Worm (Caenorhabditis elegans) whole organism, L4 larva: ENCODE data around the gene F54D10.8.

Experiments used
- F10B5.3 ChIP-seq: sonication (generic microtip); optimal IDR thresholded peaks from 2 replicates; lab custom pipeline; 2016; ENCODE audit warnings: mild to moderate bottlenecking, missing genetic modification characterization, missing compliant biosample characterization
- F26F4.8 ChIP-seq: fragments of 200-800 bp; sonication (Bioruptor generic); conservative IDR thresholded peaks from 2 replicates; pipeline ENCODE4 v1.3.6; 2022; ENCODE audit warnings: missing genetic modification characterization, missing compliant biosample characterization
- F44E2.7 ChIP-seq: fragments of 200-800 bp; sonication (Bioruptor generic); IDR thresholded peaks from 2 replicates; pipeline ENCODE4 v2.1.2; 2022; ENCODE audit warnings: missing genetic modification characterization, missing compliant biosample characterization
- T26A8.4 ChIP-seq: fragments of 200-800 bp; sonication (Bioruptor generic); IDR thresholded peaks from 2 replicates; pipeline ENCODE4 v1.3.6; 2022; ENCODE audit warnings: missing genetic modification characterization, missing compliant biosample characterization
- Y105C5A.15 ChIP-seq: fragments of 200-800 bp; sonication (Bioruptor generic); IDR thresholded peaks from 2 replicates; pipeline ENCODE4 v1.3.6; 2022; ENCODE audit warnings: missing genetic modification characterization, missing compliant biosample characterization
- Y5F2A.4 ChIP-seq: fragments of 200-800 bp; sonication (Bioruptor generic); optimal IDR thresholded peaks from 2 replicates; lab custom pipeline; 2018; ENCODE audit warnings: mild to moderate bottlenecking, missing genetic modification characterization, missing compliant biosample characterization
- Y75B8A.6 ChIP-seq: fragments of 200-800 bp; sonication (Bioruptor generic); IDR thresholded peaks from 2 replicates; pipeline ENCODE4 v1.3.6; 2022; ENCODE audit warnings: missing genetic modification reagents, missing genetic modification characterization, missing compliant biosample characterization
- aly-2 ChIP-seq: sonication (generic microtip); optimal IDR thresholded peaks from 2 replicates; lab custom pipeline; 2018; ENCODE audit warnings: missing biosample characterization, missing genetic modification characterization
- ama-1 ChIP-seq: fragments of 150-350 bp; optimal IDR thresholded peaks from 2 replicates; lab custom pipeline; 2014; ENCODE audit warnings: inconsistent platforms, mixed read lengths
- ceh-44 ChIP-seq: fragments of 200-800 bp; sonication (Bioruptor generic); IDR thresholded peaks from 2 replicates; pipeline ENCODE4 v1.3.6; 2022; ENCODE audit warnings: missing genetic modification reagents, missing genetic modification characterization, missing compliant biosample characterization
- ceh-82 ChIP-seq: sonication (generic microtip); optimal IDR thresholded peaks from 2 replicates; lab custom pipeline; 2017; ENCODE audit warnings: missing biosample characterization, missing genetic modification characterization
- ces-1 ChIP-seq: fragments of 150-350 bp; sonication (generic microtip); optimal IDR thresholded peaks from 4 replicates; lab custom pipeline; 2014; ENCODE audit warnings: missing biosample characterization, missing genetic modification reagents, missing genetic modification characterization
- daf-16 ChIP-seq, 3 experiments: sonication (generic microtip); optimal IDR thresholded peaks; 2 replicates each; lab custom pipeline; 2016 to 2017; ENCODE audit warnings: missing genetic modification characterization in 3 of 3, missing genetic modification reagents in 3 of 3, mild to moderate bottlenecking in 2 of 3, missing compliant biosample characterization in 2 of 3, missing biosample characterization in 1 of 3, moderate library complexity in 1 of 3
- daf-19 ChIP-seq: fragments of 200-800 bp; sonication (Bioruptor generic); conservative IDR thresholded peaks from 2 replicates; pipeline ENCODE4 v1.3.6; 2022; ENCODE audit warnings: missing genetic modification characterization, missing compliant biosample characterization
- dmd-8 ChIP-seq: fragments of 200-800 bp; sonication (Bioruptor generic); IDR thresholded peaks from 2 replicates; pipeline ENCODE4 v1.3.6; 2022; ENCODE audit warnings: missing genetic modification characterization, missing compliant biosample characterization
- dpl-1 ChIP-seq: fragments of 150-350 bp; optimal IDR thresholded peaks from 2 replicates; lab custom pipeline; 2014; ENCODE audit warnings: missing biosample characterization, missing genetic modification reagents, missing genetic modification characterization
- egl-43 ChIP-seq: fragments of 200-800 bp; sonication (Bioruptor generic); IDR thresholded peaks from 2 replicates; pipeline ENCODE4 v1.3.6; 2022; ENCODE audit warnings: missing genetic modification reagents, missing genetic modification characterization, missing compliant biosample characterization
- hlh-30 ChIP-seq: sonication (generic microtip); optimal IDR thresholded peaks from 2 replicates; lab custom pipeline; 2017; ENCODE audit warnings: antibody characterized with exemption, mild to moderate bottlenecking, missing genetic modification characterization, missing compliant biosample characterization; ENCODE audit not compliant: insufficient read depth
- jun-1 ChIP-seq: fragments of 150-350 bp; optimal IDR thresholded peaks from 2 replicates; lab custom pipeline; 2014; ENCODE audit warnings: missing biosample characterization, missing genetic modification reagents, missing genetic modification characterization
- lim-7 ChIP-seq: fragments of 200-800 bp; sonication (Bioruptor generic); IDR thresholded peaks from 2 replicates; pipeline ENCODE4 v1.3.6; 2022; ENCODE audit warnings: missing genetic modification characterization, missing compliant biosample characterization
- lin-15B ChIP-seq: fragments of 150-350 bp; sonication (generic microtip); optimal IDR thresholded peaks from 3 replicates; lab custom pipeline; 2014; ENCODE audit warnings: missing biosample characterization, missing genetic modification characterization
- madf-9 ChIP-seq: fragments of 200-800 bp; sonication (Bioruptor generic); conservative IDR thresholded peaks from 2 replicates; pipeline ENCODE4 v1.3.6; 2022; ENCODE audit warnings: missing genetic modification reagents, missing genetic modification characterization, missing compliant biosample characterization
- mep-1 ChIP-seq: fragments of 150-350 bp; sonication (generic microtip); optimal IDR thresholded peaks from 3 replicates; lab custom pipeline; 2014; ENCODE audit warnings: missing biosample characterization, missing genetic modification characterization
- mes-2 ChIP-seq: sonication (generic microtip); optimal IDR thresholded peaks from 2 replicates; lab custom pipeline; 2016; ENCODE audit warnings: missing genotype, mild to moderate bottlenecking, missing genetic modification characterization, missing compliant biosample characterization; ENCODE audit not compliant: poor library complexity, severe bottlenecking
- nhr-102 ChIP-seq: sonication (generic microtip); optimal IDR thresholded peaks from 2 replicates; lab custom pipeline; 2016; ENCODE audit warnings: mild to moderate bottlenecking, missing genetic modification characterization, moderate library complexity, missing compliant biosample characterization
- nhr-111 ChIP-seq: fragments of 200-800 bp; sonication (Bioruptor generic); optimal IDR thresholded peaks from 2 replicates; lab custom pipeline; 2018; ENCODE audit warnings: mild to moderate bottlenecking, missing genetic modification characterization, missing compliant biosample characterization
- nhr-237 ChIP-seq: sonication (generic microtip); optimal IDR thresholded peaks from 2 replicates; lab custom pipeline; 2017; ENCODE audit warnings: missing biosample characterization, missing genetic modification characterization
- nhr-25 ChIP-seq: sonication (generic microtip); optimal IDR thresholded peaks from 2 replicates; lab custom pipeline; 2017; ENCODE audit warnings: missing genetic modification characterization, mild to moderate bottlenecking, missing compliant biosample characterization, antibody characterized with exemption, moderate library complexity, borderline replicate concordance; ENCODE audit not compliant: insufficient read depth
- pha-4 ChIP-seq, 2 experiments: fragments of 150-350 bp in 1 of 2; fragments of 200-800 bp in 1 of 2; sonication (Bioruptor generic) in 1 of 2; IDR thresholded peaks in 1 of 2; optimal IDR thresholded peaks in 1 of 2; 2 replicates each; pipeline versions ENCODE4 v1.3.6 to Lab custom; 2014 to 2022; ENCODE audit warnings: missing genetic modification characterization in 2 of 2, missing genetic modification reagents in 2 of 2, missing biosample characterization in 1 of 2, missing compliant biosample characterization in 1 of 2
- pqm-1 ChIP-seq: sonication (generic microtip); optimal IDR thresholded peaks from 2 replicates; lab custom pipeline; 2017; ENCODE audit warnings: missing biosample characterization, missing genetic modification characterization
- spr-3 ChIP-seq: fragments of 200-800 bp; sonication (Bioruptor generic); optimal IDR thresholded peaks from 2 replicates; lab custom pipeline; 2018; ENCODE audit warnings: mild to moderate bottlenecking, missing genetic modification characterization, missing compliant biosample characterization
- tra-1 ChIP-seq: fragments of 200-800 bp; sonication (Bioruptor generic); IDR thresholded peaks from 2 replicates; pipeline ENCODE4 v1.3.6; 2022; ENCODE audit warnings: missing genetic modification reagents, missing genetic modification characterization, missing compliant biosample characterization
- unc-62 ChIP-seq, 3 experiments: fragments of 150-350 bp in 1 of 3; sonication (generic microtip); optimal IDR thresholded peaks in 2 of 3; peaks in 1 of 3; 1 replicate in 1 of 3; 2 replicates in 2 of 3; lab custom pipeline; 2014 to 2017; ENCODE audit warnings: missing biosample characterization in 3 of 3, missing genetic modification characterization in 3 of 3, missing genetic modification reagents in 3 of 3, missing genotype in 1 of 3
- zfp-3 ChIP-seq: fragments of 200-800 bp; sonication (Bioruptor generic); conservative IDR thresholded peaks from 2 replicates; pipeline ENCODE4 v1.3.6; 2022; ENCODE audit warnings: missing genetic modification reagents, missing genetic modification characterization, missing compliant biosample characterization
- zip-11 ChIP-seq: fragments of 200-800 bp; sonication (Bioruptor generic); IDR thresholded peaks from 2 replicates; pipeline ENCODE4 v1.3.6; 2022; ENCODE audit warnings: missing genetic modification characterization, missing compliant biosample characterization
- ztf-7 ChIP-seq: fragments of 150-350 bp; optimal IDR thresholded peaks from 2 replicates; lab custom pipeline; 2014; ENCODE audit warnings: missing biosample characterization, missing genetic modification characterization

The F54D10.8 gene

ce11 chrII:3860826-3861225, 33.1 kb upstream of the F54D10.8 start, which contains the start of gene oac-11:
Gene oac-11, minus strand, starts transcription at chrII:3860926.
- TF ChIP-seq hlh-30 = no peak
- no peak for TF ChIP-seq dmd-8 (GFP tag; lab: Robert Waterston, UW)
- no peak for TF ChIP-seq pqm-1 (tag; lab: Kevin White, UChicago)
- TF ChIP-seq zip-11 (GFP tag; lab: Robert Waterston, UW) = no peak
- no peak for TF ChIP-seq Y5F2A.4
- TF ChIP-seq nhr-111 (GFP tag; lab: Kevin White, UChicago) = no peak
- no peak for TF ChIP-seq pha-4 (GFP tag; IDR thresholded peaks at IDR 0.05; lab: Robert Waterston, UW)
- no peak for TF ChIP-seq pha-4 (tag; optimal IDR thresholded peaks at IDR 0.05; lab: Kevin White, UChicago)
- TF ChIP-seq F10B5.3 (tag; lab: Kevin White, UChicago) = no peak
- no peak for TF ChIP-seq tra-1 (GFP tag; lab: Robert Waterston, UW)
- TF ChIP-seq ama-1 (lab: Kevin White, UChicago) = no peak
- TF ChIP-seq aly-2 (tag; lab: Kevin White, UChicago) = no peak
- no peak for TF ChIP-seq nhr-237 (tag; lab: Kevin White, UChicago)

ce11 chrII:3852654-3853053, 25.0 kb upstream of the F54D10.8 start, which contains the start of gene nhr-257:
Gene nhr-257, plus strand, starts transcription at chrII:3852954.
- no peak for TF ChIP-seq dpl-1 (GFP tag; lab: Kevin White, UChicago)
- no peak for TF ChIP-seq hlh-30
- TF ChIP-seq lim-7 (GFP tag; lab: Robert Waterston, UW) = no peak
- TF ChIP-seq Y75B8A.6 (GFP tag; lab: Robert Waterston, UW) = no peak
- TF ChIP-seq daf-19 (GFP tag; lab: Robert Waterston, UW) = no peak
- TF ChIP-seq madf-9 (GFP tag; lab: Robert Waterston, UW) = no peak
- no peak for TF ChIP-seq lin-15B (tag; lab: Kevin White, UChicago)
- TF ChIP-seq T26A8.4 (GFP tag; lab: Robert Waterston, UW) = no peak
- TF ChIP-seq zfp-3 (GFP tag; lab: Robert Waterston, UW) = no peak
- TF ChIP-seq nhr-111 (GFP tag; lab: Kevin White, UChicago) = no peak
- TF ChIP-seq nhr-25 = no peak
- no peak for TF ChIP-seq spr-3 (GFP tag; lab: Kevin White, UChicago)
- TF ChIP-seq jun-1 (tag; lab: Kevin White, UChicago) = no peak
- TF ChIP-seq, all 104 proteins: peak for 0

ce11 chrII:3850655-3851054, 23.0 kb upstream of the F54D10.8 start, which contains the start of gene nhr-72:
Gene nhr-72, minus strand, starts transcription at chrII:3850755.
- TF ChIP-seq jun-1 (tag; lab: Kevin White, UChicago) (no peak), nhr-237 (tag; lab: Kevin White, UChicago) (no peak), mes-2 (tag; lab: Kevin White, UChicago) (no peak), nhr-102 (tag; lab: Kevin White, UChicago) (no peak), egl-43 (GFP tag; lab: Robert Waterston, UW) (no peak), ceh-82 (no peak), Y105C5A.15 (GFP tag; lab: Robert Waterston, UW) (no peak), daf-16 (GFP tag; optimal IDR thresholded peaks at IDR 0.05; lab: Kevin White, UChicago) (no peak), daf-16 (tag; optimal IDR thresholded peaks at IDR 0.05; lab: Kevin White, UChicago) (no peak), ztf-7 (tag; lab: Kevin White, UChicago) (no peak)

- TF ChIP-seq unc-62 (GFP tag; optimal IDR thresholded peaks at IDR 0.05 in 1 of 2; lab: Kevin White, UChicago) (peak in 1 of 2 experiments; percentile 69), unc-62 (tag; optimal IDR thresholded peaks at IDR 0.05; lab: Kevin White, UChicago) (no peak), F44E2.7 (no peak), nhr-102 (tag; lab: Kevin White, UChicago) (no peak), ces-1 (GFP tag; lab: Kevin White, UChicago) (no peak), ama-1 (lab: Kevin White, UChicago) (no peak), F26F4.8 (no peak), mep-1 (tag; lab: Kevin White, UChicago) (no peak), ceh-44 (GFP tag; lab: Robert Waterston, UW) (no peak), jun-1 (tag; lab: Kevin White, UChicago) (no peak)
Measured at ce11 chrII:3846028-3846427, 18.3 kb upstream of the F54D10.8 start, which contains the start of gene C17A2.2. Gene C17A2.2, plus strand, starts transcription at chrII:3846328.
